Worm (Caenorhabditis elegans) whole organism, mixed stage, embryonic: Measurements from ENCODE around the gene F26G1.3.

Experiments used
- nhr-237 ChIP-seq: fragments of 150-350 bp; optimal IDR thresholded peaks from 2 replicates; lab custom pipeline; 2014; ENCODE audit warnings: missing biosample characterization, missing genetic modification characterization
- nhr-28 ChIP-seq: fragments of 150-350 bp; optimal IDR thresholded peaks from 2 replicates; lab custom pipeline; 2014; ENCODE audit warnings: missing biosample characterization, missing genetic modification characterization
- snpc-4 ChIP-seq: fragments of 150-350 bp; optimal IDR thresholded peaks from 2 replicates; lab custom pipeline; 2014; ENCODE audit warnings: missing biosample characterization, missing genetic modification characterization

- TF ChIP-seq nhr-28 (no peak), snpc-4 (tag; lab: Kevin White, UChicago) (no peak), nhr-237 (tag; lab: Kevin White, UChicago) (no peak)
Observed at ce11 chrII:4761020-4761419, 2.5 kb downstream of the F26G1.3 start.
